Worm (Caenorhabditis elegans) whole organism, L4 larva: ENCODE data around the gene T16G12.1.

ENCODE experiments used
- egl-27 ChIP-seq: sonication (generic microtip); optimal IDR thresholded peaks from 3 replicates; lab custom pipeline; 2017; ENCODE audit warnings: missing biosample characterization, missing genetic modification reagents, missing genetic modification characterization
- fos-1 ChIP-seq: fragments of 150-350 bp; optimal IDR thresholded peaks from 2 replicates; lab custom pipeline; 2014; ENCODE audit warnings: missing biosample characterization, missing genetic modification characterization
- mdl-1 ChIP-seq, 2 experiments: fragments of 150-350 bp in 1 of 2; sonication (generic microtip) in 1 of 2; optimal IDR thresholded peaks; 2 replicates each; lab custom pipeline; 2014 to 2017; ENCODE audit warnings: missing biosample characterization in 2 of 2, missing genetic modification characterization in 2 of 2
- mes-2 ChIP-seq: sonication (generic microtip); optimal IDR thresholded peaks from 2 replicates; lab custom pipeline; 2016; ENCODE audit warnings: missing genotype, mild to moderate bottlenecking, missing genetic modification characterization, missing compliant biosample characterization; ENCODE audit not compliant: poor library complexity, severe bottlenecking
- nhr-41 ChIP-seq: fragments of 200-800 bp; sonication (Bioruptor generic); IDR thresholded peaks from 2 replicates; pipeline ENCODE4 v1.3.6; 2022; ENCODE audit warnings: missing genetic modification reagents, missing genetic modification characterization, missing compliant biosample characterization
- skn-1 ChIP-seq: fragments of 150-350 bp; optimal IDR thresholded peaks from 2 replicates; lab custom pipeline; 2014; ENCODE audit warnings: missing biosample characterization, missing genetic modification characterization

DNA sequence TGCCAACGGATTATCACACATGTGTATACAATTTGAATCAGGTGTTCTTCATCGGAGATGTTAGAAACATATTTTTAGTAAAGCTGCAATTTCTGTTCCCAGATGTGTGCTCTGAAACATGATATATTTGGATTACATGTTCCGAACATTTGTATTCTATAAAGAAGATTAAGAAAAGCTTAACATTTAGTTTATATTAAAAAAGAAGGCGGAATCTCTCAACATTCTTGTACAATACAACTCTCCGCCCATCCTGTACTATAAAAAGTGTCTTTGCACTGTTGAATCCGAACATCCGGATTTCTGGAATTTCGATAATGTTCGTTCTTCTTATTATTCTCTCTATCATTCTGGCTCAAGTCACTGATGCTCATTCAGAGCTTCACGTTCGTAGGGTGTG lies 21.7 kb downstream of the T16G12.1 start, which contains the start of gene ins-23:
- TF ChIP-seq mdl-1 (tag; optimal IDR thresholded peaks at IDR 0.05; lab: Kevin White, UChicago) (no peak), fos-1 (tag; lab: Kevin White, UChicago) (no peak), skn-1 (tag; lab: Kevin White, UChicago) (no peak), nhr-41 (no peak), mes-2 (tag; lab: Kevin White, UChicago) (no peak), egl-27 (tag; lab: Kevin White, UChicago) (no peak)
